Worm (Caenorhabditis elegans): ENCODE data around the gene wnk-1.

DNA sequence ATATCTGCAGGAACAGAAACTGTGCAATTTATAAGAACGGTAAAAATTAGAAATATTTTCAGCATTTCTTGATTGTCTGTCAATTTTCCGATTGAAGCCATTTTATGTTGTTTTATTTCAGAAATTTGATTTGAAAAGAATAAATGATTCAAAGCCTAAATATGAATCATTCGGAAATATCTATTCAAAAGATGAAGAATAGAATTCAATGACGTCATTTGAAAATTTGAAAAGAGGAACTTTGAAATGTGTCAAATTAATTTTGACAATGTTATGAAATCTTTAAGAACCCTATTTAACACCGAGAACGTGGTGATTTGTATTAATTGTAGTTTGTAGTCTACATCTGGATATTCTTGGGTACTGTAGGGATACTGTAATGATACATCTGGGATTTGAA, 7.4 kb upstream of the wnk-1 start, which contains the start of gene C46C2.5:
- TF ChIP-seq mab-5 (tag; optimal IDR thresholded peaks at IDR 0.05), result no peak
- no peak for TF ChIP-seq nhr-76 (tag; optimal IDR thresholded peaks at IDR 0.05)
- no peak for TF ChIP-seq nhr-28 (tag; optimal IDR thresholded peaks at IDR 0.05)
- no peak for TF ChIP-seq ztf-11 (tag; optimal IDR thresholded peaks at IDR 0.05)
- no peak for TF ChIP-seq ces-1 (GFP tag; optimal IDR thresholded peaks at IDR 0.05)
- TF ChIP-seq lsy-2 (tag; optimal IDR thresholded peaks at IDR 0.05), result no peak
- TF ChIP-seq flh-1 (GFP tag; optimal IDR thresholded peaks at IDR 0.05), result no peak
- no peak for TF ChIP-seq nhr-237 (tag; optimal IDR thresholded peaks at IDR 0.05)
